Fruit fly (Drosophila melanogaster) whole organism, adult: Measurements from ENCODE around the gene CG14301.

Source experiments
- CG11617 ChIP-seq: fragments of 200-800 bp; sonication (Bioruptor generic); optimal IDR thresholded peaks from 2 replicates; lab custom pipeline; 2017; ENCODE audit warnings: mild to moderate bottlenecking, missing biosample characterization, missing genetic modification reagents, missing genetic modification characterization
- CG12768 ChIP-seq: fragments of 200-800 bp; sonication (Bioruptor generic); optimal IDR thresholded peaks from 2 replicates; lab custom pipeline; 2017; ENCODE audit warnings: missing biosample characterization, missing genetic modification characterization, mild to moderate bottlenecking, moderate library complexity, missing genetic modification reagents
- CG14711 ChIP-seq: fragments of 200-800 bp; sonication (Bioruptor generic); optimal IDR thresholded peaks from 2 replicates; lab custom pipeline; 2018; ENCODE audit warnings: missing biosample characterization, mild to moderate bottlenecking, missing genetic modification characterization, moderate library complexity
- CG1620 ChIP-seq: fragments of 200-800 bp; sonication (Bioruptor generic); optimal IDR thresholded peaks from 2 replicates; lab custom pipeline; 2016; ENCODE audit warnings: missing biosample characterization, missing genetic modification characterization
- CG5204 ChIP-seq: fragments of 200-800 bp; sonication (Bioruptor generic); optimal IDR thresholded peaks from 2 replicates; lab custom pipeline; 2016; ENCODE audit warnings: missing biosample characterization, missing genetic modification characterization
- CG7045 ChIP-seq: fragments of 200-800 bp; sonication (Bioruptor generic); optimal IDR thresholded peaks from 2 replicates; lab custom pipeline; 2017; ENCODE audit warnings: missing biosample characterization, mild to moderate bottlenecking, missing genetic modification characterization
- Crg-1 ChIP-seq: fragments of 200-800 bp; sonication (Bioruptor generic); optimal IDR thresholded peaks from 2 replicates; lab custom pipeline; 2016; ENCODE audit warnings: missing biosample characterization, missing genetic modification characterization
- Mnt ChIP-seq: fragments of 200-800 bp; sonication (Bioruptor generic); optimal IDR thresholded peaks from 2 replicates; lab custom pipeline; 2016; ENCODE audit warnings: missing biosample characterization, mild to moderate bottlenecking, missing genetic modification characterization
- bab1 ChIP-seq: fragments of 200-800 bp; sonication (Bioruptor generic); optimal IDR thresholded peaks from 3 replicates; lab custom pipeline; 2019; ENCODE audit warnings: missing biosample characterization, mild to moderate bottlenecking, missing genetic modification characterization, moderate library complexity
- cnc ChIP-seq, 2 experiments: fragments of >200 bp; optimal IDR thresholded peaks; 2 replicates each; lab custom pipeline; 2017
- ovo ChIP-seq: fragments of 200-800 bp; sonication (Bioruptor generic); optimal IDR thresholded peaks from 2 replicates; lab custom pipeline; 2016; ENCODE audit warnings: missing biosample characterization, missing genetic modification characterization
- tj ChIP-seq: fragments of 200-800 bp; sonication (Bioruptor generic); optimal IDR thresholded peaks from 3 replicates; lab custom pipeline; 2017; ENCODE audit warnings: missing biosample characterization, mild to moderate bottlenecking, missing genetic modification characterization, moderate library complexity
- toe ChIP-seq: fragments of 200-800 bp; sonication (Bioruptor generic); optimal IDR thresholded peaks from 2 replicates; lab custom pipeline; 2016; ENCODE audit warnings: missing biosample characterization, missing genetic modification characterization

DNA sequence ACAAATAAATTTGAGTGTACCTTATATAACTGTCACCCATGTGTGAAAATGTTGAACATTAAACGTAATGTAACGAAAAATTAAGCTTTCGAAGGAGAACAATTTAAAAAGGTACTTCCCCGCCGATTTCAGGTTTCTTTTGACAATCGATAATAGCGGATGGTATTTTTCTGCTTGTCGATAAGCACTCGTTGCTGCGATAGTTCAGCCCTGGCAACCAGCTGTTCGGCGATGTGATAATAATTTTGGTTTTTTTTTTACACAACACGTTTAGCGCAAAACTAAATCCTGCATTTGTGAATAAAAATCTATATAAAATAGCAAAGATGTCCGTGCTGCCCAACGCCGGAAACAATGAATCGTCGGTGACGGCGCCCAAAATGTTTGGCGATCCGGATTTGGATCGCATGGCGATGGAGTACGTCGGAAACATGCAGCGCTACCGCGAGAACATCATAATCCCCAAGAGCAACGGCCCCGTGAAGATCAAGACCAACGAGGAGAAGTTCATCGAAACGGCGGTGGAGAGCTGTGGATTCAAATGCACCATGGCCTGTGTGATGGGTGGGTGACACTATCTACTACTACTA lies 26.5 kb upstream of the CG14301 start, which contains the start of gene CG31229:
- TF ChIP-seq CG1620 (no peak), ovo (GFP tag; lab: Kevin White, UChicago) (no peak), CG12768 (no peak), cnc (optimal IDR thresholded peaks at IDR 0.05; lab: Kevin White, UChicago) (no peak), CG11617 (peak; percentile 14), toe (GFP tag; lab: Kevin White, UChicago) (no peak), tj (GFP tag; lab: Kevin White, UChicago) (no peak), CG14711 (tag; lab: Kevin White, UChicago) (no peak), Mnt (GFP tag; lab: Kevin White, UChicago) (no peak), bab1 (GFP tag; lab: Kevin White, UChicago) (peak; percentile 53), CG5204 (GFP tag; lab: Kevin White, UChicago) (no peak), CG7045 (GFP tag; lab: Kevin White, UChicago) (no peak), Crg-1 (no peak)
